Worm (Caenorhabditis elegans): ENCODE results near the gene C04E7.1.
"Not testable (repeated sequence)": the region's sequence is repeated elsewhere in the genome, so short reads cannot be mapped to it uniquely, and the experiment has no call there.

Gene C04E7.1

DNA sequence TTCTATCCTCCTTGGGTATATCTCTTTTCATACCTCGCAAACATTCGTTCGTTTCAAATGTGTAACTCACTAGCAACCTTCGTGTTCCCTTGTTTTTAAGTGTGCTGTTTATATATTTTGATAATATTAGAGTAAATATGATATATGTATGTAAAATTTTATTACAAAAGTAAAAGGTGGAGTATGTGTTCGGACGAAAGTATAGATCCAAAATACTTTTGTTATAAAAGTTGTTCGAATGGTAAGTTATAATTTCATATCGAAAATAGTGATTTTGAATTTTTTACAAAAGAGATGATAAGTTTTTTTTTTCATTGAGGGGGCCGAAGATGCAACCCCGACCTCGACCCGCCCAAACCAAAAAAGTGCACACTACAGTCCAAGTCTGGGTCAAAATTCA lies at the start of gene C04E7.1:
Gene C04E7.1 (plus strand): TSS at position 301 of the 400 bp plus-strand sequence.
- TF ChIP-seq med-1 (GFP tag; optimal IDR thresholded peaks at IDR 0.05; ENCODE audit: insufficient read depth) (no peak), ref-1 (GFP tag; conservative IDR thresholded peaks at IDR 0.05) (no peak), ztf-23 (GFP tag; IDR thresholded peaks at IDR 0.05) (no peak), tab-1 (GFP tag; IDR thresholded peaks at IDR 0.05) (no peak)

DNA sequence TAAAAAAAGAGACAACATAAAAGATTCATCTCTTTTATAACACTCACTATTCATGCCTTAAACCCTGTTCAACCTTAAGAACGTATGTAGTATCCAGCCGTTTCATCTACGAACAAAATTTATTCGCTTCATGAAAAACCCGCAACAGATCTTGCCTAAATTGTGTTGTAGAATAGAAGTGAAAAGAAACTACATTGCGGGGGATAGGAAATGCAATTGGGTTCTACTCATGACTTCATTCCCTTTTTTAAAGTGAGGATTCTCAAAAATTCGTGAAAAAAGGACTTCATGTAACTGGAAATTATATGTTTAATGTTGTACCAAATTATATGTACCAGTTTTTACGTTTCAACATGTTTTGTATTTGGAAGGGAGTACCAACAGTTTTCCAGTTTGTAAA lies 48.8 kb upstream of the C04E7.1 start:
- TF ChIP-seq cog-1 (tag; optimal IDR thresholded peaks at IDR 0.05), result no peak
- TF ChIP-seq ztf-29 (GFP tag; IDR thresholded peaks at IDR 0.05), result no peak
- no peak for TF ChIP-seq ztf-23 (GFP tag; IDR thresholded peaks at IDR 0.05)
- TF ChIP-seq med-1 (GFP tag; optimal IDR thresholded peaks at IDR 0.05; ENCODE audit: insufficient read depth), result no peak
- TF ChIP-seq T22C8.4 (GFP tag; IDR thresholded peaks at IDR 0.05), result no peak
- no peak for TF ChIP-seq ref-1 (GFP tag; conservative IDR thresholded peaks at IDR 0.05)
- TF ChIP-seq flt-1 (GFP tag; IDR thresholded peaks at IDR 0.05), result no peak
- no peak for TF ChIP-seq klf-2 (GFP tag; conservative IDR thresholded peaks at IDR 0.05)
- TF ChIP-seq tab-1 (GFP tag; IDR thresholded peaks at IDR 0.05), result no peak

DNA sequence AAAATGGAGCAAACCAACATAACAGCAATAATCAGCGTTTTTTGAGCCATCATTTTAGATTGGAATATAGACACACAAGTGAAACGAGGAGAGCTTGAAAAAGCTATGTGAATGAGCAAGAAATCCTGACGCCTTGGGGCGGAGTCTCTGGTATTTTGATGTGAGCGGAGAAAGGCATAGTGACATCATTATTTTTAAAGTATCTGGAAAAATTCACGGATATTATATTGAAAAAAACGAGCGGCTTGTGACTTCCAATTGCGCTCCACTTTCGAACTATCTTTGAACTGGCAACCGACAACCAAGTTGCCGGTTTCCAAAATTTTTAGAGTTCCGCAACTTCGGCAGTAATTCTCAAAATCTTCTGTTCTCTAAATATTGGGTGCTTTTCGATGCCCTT lies 46.7 kb upstream of the C04E7.1 start, which contains the start of gene nlp-64:
Gene nlp-64 (minus strand): TSS at position 101 of the 400 bp plus-strand sequence.
- TF ChIP-seq med-1 (GFP tag; optimal IDR thresholded peaks at IDR 0.05; ENCODE audit: insufficient read depth) (no peak), cog-1 (tag; optimal IDR thresholded peaks at IDR 0.05) (no peak), flt-1 (GFP tag; IDR thresholded peaks at IDR 0.05) (no peak), klf-2 (GFP tag; conservative IDR thresholded peaks at IDR 0.05) (no peak), ref-1 (GFP tag; conservative IDR thresholded peaks at IDR 0.05) (no peak), ztf-29 (GFP tag; IDR thresholded peaks at IDR 0.05) (no peak), T22C8.4 (GFP tag; IDR thresholded peaks at IDR 0.05) (no peak), ztf-23 (GFP tag; IDR thresholded peaks at IDR 0.05) (no peak)

DNA sequence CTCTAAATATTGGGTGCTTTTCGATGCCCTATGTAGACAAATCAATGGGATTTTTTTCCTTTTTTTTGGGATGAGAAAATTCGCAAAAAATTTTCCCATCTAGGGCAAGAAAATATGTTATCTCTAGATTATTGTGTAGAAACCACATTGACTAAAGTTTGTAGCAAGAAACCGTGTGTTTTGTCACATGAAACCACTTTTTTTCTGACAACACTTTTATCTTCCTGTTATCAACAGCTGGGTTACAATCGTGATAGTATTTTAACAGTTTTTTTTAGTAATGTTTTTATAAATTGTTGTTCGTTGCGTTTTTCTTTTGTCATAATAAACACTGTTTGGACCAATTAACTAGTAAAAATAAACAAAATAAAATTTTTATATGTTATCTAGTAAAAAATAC lies 45.7 kb upstream of the C04E7.1 start:
- TF ChIP-seq T22C8.4 (GFP tag; IDR thresholded peaks at IDR 0.05) (no peak), ztf-29 (GFP tag; IDR thresholded peaks at IDR 0.05) (no peak)

DNA sequence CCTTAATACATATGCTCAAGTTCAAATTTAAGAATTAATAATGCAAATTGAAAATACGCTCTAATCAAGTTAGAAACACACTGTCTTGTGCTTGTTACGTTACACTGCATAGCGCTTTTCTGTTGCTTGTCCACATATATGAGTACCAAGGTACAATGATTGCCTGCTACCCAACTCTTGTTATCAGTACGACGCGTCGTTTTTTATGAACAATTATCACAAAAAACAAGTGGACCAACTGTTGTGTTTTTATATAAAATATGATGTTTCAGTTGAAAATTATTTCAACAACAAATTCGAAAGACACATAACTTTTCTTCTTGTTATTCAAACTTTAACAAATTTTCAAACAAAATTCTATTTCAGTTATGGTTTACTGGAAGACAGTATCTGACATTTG lies 45.0 kb upstream of the C04E7.1 start, which contains the start of gene M02E1.4:
Gene M02E1.4 (plus strand): TSS at position 367 of the 400 bp plus-strand sequence.
- TF ChIP-seq med-1 (GFP tag; optimal IDR thresholded peaks at IDR 0.05; ENCODE audit: insufficient read depth) (no peak), T22C8.4 (GFP tag; IDR thresholded peaks at IDR 0.05) (no peak), tab-1 (GFP tag; IDR thresholded peaks at IDR 0.05) (no peak), cog-1 (tag; optimal IDR thresholded peaks at IDR 0.05) (no peak), ref-1 (GFP tag; conservative IDR thresholded peaks at IDR 0.05) (no peak), flt-1 (GFP tag; IDR thresholded peaks at IDR 0.05) (no peak), ztf-23 (GFP tag; IDR thresholded peaks at IDR 0.05) (no peak), klf-2 (GFP tag; conservative IDR thresholded peaks at IDR 0.05) (no peak), ztf-29 (GFP tag; IDR thresholded peaks at IDR 0.05) (no peak)

DNA sequence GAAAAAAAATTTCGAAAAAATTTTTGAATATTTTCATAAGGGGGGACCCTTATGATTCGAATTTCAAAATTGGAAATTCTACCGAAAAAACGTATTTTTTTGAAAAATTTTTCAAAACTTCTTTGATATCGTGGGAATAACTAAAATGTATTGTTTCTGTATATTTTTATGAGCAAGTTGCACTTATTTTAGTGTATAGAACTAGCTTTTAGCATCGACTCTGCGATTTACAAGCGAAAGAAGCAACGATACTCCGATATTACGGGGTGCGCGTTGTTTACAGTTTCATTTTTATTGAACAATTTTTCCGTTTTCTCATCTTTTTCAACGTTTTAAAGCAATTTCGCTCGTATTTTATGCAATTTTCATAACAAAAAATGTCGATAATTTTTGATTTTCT lies 35.7 kb upstream of the C04E7.1 start, which contains the start of gene M02E1.3:
Gene M02E1.3 (plus strand): TSS at position 301 of the 400 bp plus-strand sequence.
- TF ChIP-seq ref-1 (GFP tag; conservative IDR thresholded peaks at IDR 0.05); flt-1 (GFP tag; IDR thresholded peaks at IDR 0.05); klf-2 (GFP tag; conservative IDR thresholded peaks at IDR 0.05): not testable (repeated sequence)

DNA sequence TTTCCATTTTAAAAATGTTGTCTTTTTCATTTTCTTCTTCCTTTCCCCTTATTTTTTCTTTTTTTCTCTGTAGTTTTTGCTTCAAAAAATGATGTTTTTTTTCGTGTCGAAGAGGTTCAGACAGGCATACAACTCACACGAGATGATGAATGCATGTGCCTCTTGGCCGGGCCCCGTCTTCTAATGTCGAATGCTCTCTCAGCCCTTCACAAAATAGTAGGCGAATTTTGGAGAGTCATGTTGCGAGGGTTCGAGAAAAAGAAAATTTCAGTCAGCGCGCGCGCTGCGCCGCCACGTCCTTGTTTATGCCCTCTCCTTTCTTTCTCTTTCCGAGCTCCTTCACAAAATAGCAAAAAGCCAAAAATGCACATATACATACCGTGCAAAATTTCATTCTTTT lies 33.9 kb upstream of the C04E7.1 start:
- no peak for TF ChIP-seq cog-1 (tag; optimal IDR thresholded peaks at IDR 0.05)

DNA sequence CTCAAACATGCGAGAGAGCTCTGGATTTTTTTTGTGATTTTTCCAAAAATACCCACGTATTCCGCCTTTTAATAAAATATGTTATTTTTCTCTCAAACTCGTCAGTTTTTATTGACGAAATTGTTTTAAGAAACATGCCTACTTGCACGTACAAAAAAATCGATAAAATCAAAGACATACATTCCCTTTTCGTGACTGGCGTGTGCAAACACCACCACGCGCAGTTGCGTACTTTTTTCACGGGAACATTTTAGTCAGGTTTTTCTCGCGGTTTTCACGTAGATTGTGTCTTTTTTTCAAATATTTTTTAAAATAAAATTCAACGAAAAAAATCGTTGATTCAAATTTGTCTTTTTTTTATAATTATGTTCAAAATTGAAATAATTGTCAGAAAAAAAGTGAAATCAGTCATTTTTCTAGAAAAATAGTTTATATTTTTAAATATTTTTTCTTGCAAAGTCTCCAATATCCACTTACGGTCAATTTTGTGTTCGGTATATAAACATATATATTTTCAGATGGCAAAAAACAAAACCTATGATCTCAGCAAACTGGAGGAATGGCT lies 32.2 kb upstream of the C04E7.1 start, which contains the start of gene M02E1.1:
Gene M02E1.1 (plus strand): TSS at position 515 of the 565 bp plus-strand sequence.
- no peak for TF ChIP-seq flt-1 (GFP tag; IDR thresholded peaks at IDR 0.05)
- TF ChIP-seq T22C8.4 (GFP tag; IDR thresholded peaks at IDR 0.05), result peak; percentile 88
- TF ChIP-seq cog-1 (tag; optimal IDR thresholded peaks at IDR 0.05), result peak; percentile 15

DNA sequence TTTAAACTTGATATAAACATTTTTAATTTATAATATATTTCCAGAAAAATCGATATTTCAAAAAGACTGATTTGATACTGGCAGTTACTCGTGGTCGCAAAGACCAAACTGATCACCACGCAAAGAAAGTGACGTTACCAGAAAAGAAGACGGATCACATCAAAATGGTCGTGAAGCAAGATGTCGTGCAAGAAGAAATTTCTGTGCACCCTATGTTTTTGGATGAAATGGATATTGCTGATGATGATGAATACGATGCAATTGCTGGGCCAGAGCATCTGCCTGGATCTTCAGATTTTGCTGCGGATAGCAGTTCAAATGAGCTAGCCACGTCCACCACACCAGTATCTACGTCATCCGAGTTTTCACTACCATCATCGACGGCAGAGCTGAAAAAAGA lies 29.2 kb upstream of the C04E7.1 start:
- TF ChIP-seq tab-1 (GFP tag; IDR thresholded peaks at IDR 0.05) (no peak), flt-1 (GFP tag; IDR thresholded peaks at IDR 0.05) (no peak), ztf-23 (GFP tag; IDR thresholded peaks at IDR 0.05) (no peak), ref-1 (GFP tag; conservative IDR thresholded peaks at IDR 0.05) (no peak), klf-2 (GFP tag; conservative IDR thresholded peaks at IDR 0.05) (no peak), cog-1 (tag; optimal IDR thresholded peaks at IDR 0.05) (no peak), med-1 (GFP tag; optimal IDR thresholded peaks at IDR 0.05; ENCODE audit: insufficient read depth) (no peak), T22C8.4 (GFP tag; IDR thresholded peaks at IDR 0.05) (no peak), ztf-29 (GFP tag; IDR thresholded peaks at IDR 0.05) (no peak)

DNA sequence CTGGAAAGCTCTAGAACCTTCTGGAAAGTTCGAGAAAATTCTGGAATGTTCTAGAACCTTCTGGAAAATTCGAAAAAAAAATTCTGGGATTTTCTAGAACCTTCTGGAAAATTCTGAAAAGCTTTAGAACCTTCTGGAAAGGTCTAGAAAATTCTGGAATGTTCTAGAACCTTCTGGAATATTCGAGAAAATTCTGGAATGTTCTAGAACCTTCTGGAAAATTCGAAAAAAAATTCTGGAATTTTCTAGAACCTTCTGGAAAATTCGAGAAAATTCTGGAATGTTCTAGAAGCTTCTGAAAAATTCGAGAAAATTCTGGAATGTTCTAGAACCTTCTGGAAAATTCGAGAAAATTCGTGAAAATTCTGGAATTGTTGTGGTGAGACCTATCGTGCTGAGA lies 27.0 kb upstream of the C04E7.1 start:
- peak; percentile 69; the same call in 1 of the 2 replicates for TF ChIP-seq flt-1 (GFP tag; IDR thresholded peaks at IDR 0.05)

DNA sequence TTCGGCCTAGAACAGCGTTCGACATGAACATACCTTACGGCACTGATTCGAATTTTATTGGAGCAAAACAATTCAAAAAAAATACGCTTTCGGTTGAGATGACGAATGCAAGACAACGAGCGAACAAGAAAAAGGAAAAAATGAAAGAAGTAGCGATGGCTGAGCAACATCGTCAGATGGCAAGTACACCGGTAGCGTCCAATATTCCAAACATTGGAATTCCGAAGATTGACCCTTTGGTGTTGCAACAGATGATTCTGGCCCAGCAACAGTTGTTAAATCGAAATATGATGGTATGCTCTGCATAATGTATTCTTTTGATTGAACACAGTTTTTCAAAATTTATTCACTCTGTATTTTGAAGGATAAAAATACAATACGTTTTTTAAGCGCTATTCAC lies 25.2 kb upstream of the C04E7.1 start:
- TF ChIP-seq T22C8.4 (GFP tag; IDR thresholded peaks at IDR 0.05) (no peak), flt-1 (GFP tag; IDR thresholded peaks at IDR 0.05) (no peak), med-1 (GFP tag; optimal IDR thresholded peaks at IDR 0.05; ENCODE audit: insufficient read depth) (no peak)

Data from whole organism, midembryonic.